Worm (Caenorhabditis elegans) whole organism, young adult: ENCODE data around the gene R05G6.10.

Source experiments
- B0035.1 ChIP-seq: sonication (generic microtip); optimal IDR thresholded peaks from 2 replicates; lab custom pipeline; 2016; ENCODE audit warnings: missing genetic modification characterization, mild to moderate bottlenecking, missing compliant biosample characterization, missing genotype, missing genetic modification reagents
- D2030.7 ChIP-seq: fragments of 200-800 bp; sonication (Bioruptor generic); IDR thresholded peaks from 2 replicates; pipeline ENCODE4 v1.3.6; 2022; ENCODE audit warnings: missing genetic modification reagents, missing genetic modification characterization, missing compliant biosample characterization
- F22D6.2 ChIP-seq: sonication (generic microtip); optimal IDR thresholded peaks from 2 replicates; lab custom pipeline; 2016; ENCODE audit warnings: mild to moderate bottlenecking, missing genetic modification characterization, missing compliant biosample characterization
- F33H1.4 ChIP-seq: fragments of 200-800 bp; sonication (Bioruptor generic); IDR thresholded peaks from 2 replicates; pipeline ENCODE4 v1.3.6; 2022; ENCODE audit warnings: missing genetic modification reagents, missing genetic modification characterization, missing compliant biosample characterization
- F37B4.10 ChIP-seq: fragments of 200-800 bp; sonication (Bioruptor generic); IDR thresholded peaks from 2 replicates; pipeline ENCODE4 v1.3.6; 2022; ENCODE audit warnings: missing genetic modification characterization, missing compliant biosample characterization
- K11D2.4 ChIP-seq: fragments of 200-800 bp; sonication (Bioruptor generic); IDR thresholded peaks from 2 replicates; pipeline ENCODE4 v1.3.6; 2022; ENCODE audit warnings: missing genetic modification reagents, missing genetic modification characterization, missing compliant biosample characterization
- Y53G8AR.9 ChIP-seq: fragments of 200-800 bp; sonication (Bioruptor generic); conservative IDR thresholded peaks from 2 replicates; pipeline ENCODE4 v1.3.6; 2022; ENCODE audit warnings: missing genetic modification reagents, missing genetic modification characterization, missing compliant biosample characterization
- ama-1 ChIP-seq, 3 experiments: fragments of 150-350 bp in 1 of 3; sonication (generic microtip) in 2 of 3; optimal IDR thresholded peaks; 2 replicates each; lab custom pipeline; 2014 to 2018; ENCODE audit warnings: missing biosample characterization in 2 of 3, missing genetic modification characterization in 2 of 3, missing genetic modification reagents in 2 of 3
- aptf-2 ChIP-seq: fragments of 200-800 bp; sonication (Bioruptor generic); conservative IDR thresholded peaks from 2 replicates; pipeline ENCODE4 v1.3.6; 2022; ENCODE audit warnings: missing genetic modification reagents, missing genetic modification characterization, missing compliant biosample characterization
- attf-3 ChIP-seq: fragments of 200-800 bp; sonication (Bioruptor generic); conservative IDR thresholded peaks from 2 replicates; pipeline ENCODE4 v1.3.6; 2022; ENCODE audit warnings: missing genetic modification reagents, missing genetic modification characterization, missing compliant biosample characterization
- attf-5 ChIP-seq: fragments of 200-800 bp; sonication (Bioruptor generic); optimal IDR thresholded peaks from 2 replicates; lab custom pipeline; 2018; ENCODE audit warnings: mild to moderate bottlenecking, missing genetic modification characterization, missing compliant biosample characterization
- bed-1 ChIP-seq: fragments of 200-800 bp; sonication (Bioruptor generic); IDR thresholded peaks from 2 replicates; pipeline ENCODE4 v1.3.6; 2022; ENCODE audit warnings: missing genetic modification reagents, missing genetic modification characterization, missing compliant biosample characterization
- ccch-3 ChIP-seq: fragments of 200-800 bp; sonication (Bioruptor generic); optimal IDR thresholded peaks from 2 replicates; lab custom pipeline; 2018; ENCODE audit warnings: mild to moderate bottlenecking, missing genetic modification characterization, missing compliant biosample characterization
- cebp-1 ChIP-seq, 2 experiments: fragments of 200-800 bp in 1 of 2; sonication (Bioruptor generic) in 1 of 2; sonication (generic microtip) in 1 of 2; IDR thresholded peaks in 1 of 2; optimal IDR thresholded peaks in 1 of 2; 2 replicates each; pipeline versions ENCODE4 v1.3.6 to Lab custom; 2017 to 2022; ENCODE audit warnings: missing compliant biosample characterization in 2 of 2, missing genetic modification characterization in 2 of 2, mild to moderate bottlenecking in 1 of 2, missing genetic modification reagents in 1 of 2, moderate library complexity in 1 of 2
- chd-7 ChIP-seq: sonication (generic microtip); optimal IDR thresholded peaks from 2 replicates; lab custom pipeline; 2016; ENCODE audit warnings: mild to moderate bottlenecking, missing genetic modification characterization, moderate library complexity, missing compliant biosample characterization
- die-1 ChIP-seq: sonication (generic microtip); optimal IDR thresholded peaks from 2 replicates; lab custom pipeline; 2016; ENCODE audit warnings: missing genotype, mild to moderate bottlenecking, missing genetic modification characterization, missing compliant biosample characterization
- dox-1 ChIP-seq: fragments of 200-800 bp; sonication (Bioruptor generic); IDR thresholded peaks from 2 replicates; pipeline ENCODE4 v1.3.6; 2022; ENCODE audit warnings: missing genetic modification reagents, missing genetic modification characterization, missing compliant biosample characterization
- egl-44 ChIP-seq: fragments of 200-800 bp; sonication (Bioruptor generic); IDR thresholded peaks from 2 replicates; pipeline ENCODE4 v1.3.6; 2022; ENCODE audit warnings: missing genetic modification reagents, missing genetic modification characterization, missing compliant biosample characterization
- ekl-4 ChIP-seq: fragments of 200-800 bp; sonication (Bioruptor generic); IDR thresholded peaks from 2 replicates; pipeline ENCODE4 v1.3.6; 2022; ENCODE audit warnings: missing genetic modification reagents, missing genetic modification characterization, missing compliant biosample characterization
- hlh-12 ChIP-seq: sonication (generic microtip); optimal IDR thresholded peaks from 2 replicates; lab custom pipeline; 2016; ENCODE audit warnings: missing genetic modification characterization, missing compliant biosample characterization
- hmg-1.2 ChIP-seq: fragments of 200-800 bp; sonication (Bioruptor generic); IDR thresholded peaks from 2 replicates; pipeline ENCODE4 v1.3.6; 2022; ENCODE audit warnings: missing genetic modification reagents, missing genetic modification characterization, missing compliant biosample characterization
- hrde-1 ChIP-seq: sonication (generic microtip); optimal IDR thresholded peaks from 2 replicates; lab custom pipeline; 2016; ENCODE audit warnings: missing genetic modification characterization, mild to moderate bottlenecking, missing compliant biosample characterization, moderate library complexity, missing genotype, missing genetic modification reagents, borderline replicate concordance
- hsf-1 ChIP-seq: fragments of 200-800 bp; sonication (Bioruptor generic); IDR thresholded peaks from 2 replicates; pipeline ENCODE4 v1.3.6; 2022; ENCODE audit warnings: missing genetic modification reagents, missing genetic modification characterization, missing compliant biosample characterization
- let-526 ChIP-seq: fragments of 200-800 bp; sonication (Bioruptor generic); IDR thresholded peaks from 2 replicates; pipeline ENCODE4 v1.3.6; 2022; ENCODE audit warnings: missing genetic modification reagents, missing genetic modification characterization, missing compliant biosample characterization
- let-607 ChIP-seq, 2 experiments: fragments of 200-800 bp in 1 of 2; sonication (Bioruptor generic) in 1 of 2; sonication (generic microtip) in 1 of 2; optimal IDR thresholded peaks; 2 replicates each; lab custom pipeline; 2016 to 2018; ENCODE audit warnings: mild to moderate bottlenecking in 2 of 2, missing compliant biosample characterization in 2 of 2, missing genetic modification characterization in 2 of 2, moderate library complexity in 2 of 2, missing genotype in 1 of 2
- lin-40 ChIP-seq: sonication (generic microtip); optimal IDR thresholded peaks from 2 replicates; lab custom pipeline; 2016; ENCODE audit warnings: missing genetic modification characterization, mild to moderate bottlenecking, missing compliant biosample characterization, missing genotype, missing genetic modification reagents
- madf-6 ChIP-seq: fragments of 200-800 bp; sonication (Bioruptor generic); IDR thresholded peaks from 2 replicates; pipeline ENCODE4 v1.3.6; 2022; ENCODE audit warnings: missing genetic modification reagents, missing genetic modification characterization, missing compliant biosample characterization
- nfya-1 ChIP-seq: sonication (generic microtip); optimal IDR thresholded peaks from 2 replicates; lab custom pipeline; 2017; ENCODE audit warnings: antibody characterized with exemption, missing compliant biosample characterization, missing genetic modification characterization, borderline replicate concordance; ENCODE audit not compliant: insufficient read depth
- nfyb-1 ChIP-seq: fragments of 200-800 bp; sonication (Bioruptor generic); IDR thresholded peaks from 2 replicates; pipeline ENCODE4 v1.3.6; 2022; ENCODE audit warnings: missing genetic modification reagents, missing genetic modification characterization, missing compliant biosample characterization
- nhr-27 ChIP-seq: fragments of 200-800 bp; sonication (Bioruptor generic); optimal IDR thresholded peaks from 2 replicates; lab custom pipeline; 2018; ENCODE audit warnings: mild to moderate bottlenecking, missing genetic modification characterization, moderate library complexity, missing compliant biosample characterization
- nhr-80 ChIP-seq: sonication (generic microtip); optimal IDR thresholded peaks from 2 replicates; lab custom pipeline; 2016; ENCODE audit warnings: missing genetic modification characterization, missing compliant biosample characterization
- pbrm-1 ChIP-seq: fragments of 200-800 bp; sonication (Bioruptor generic); IDR thresholded peaks from 2 replicates; pipeline ENCODE4 v1.3.6; 2022; ENCODE audit warnings: missing genetic modification reagents, missing genetic modification characterization, missing compliant biosample characterization
- pha-4 ChIP-seq: fragments of 150-350 bp; sonication (generic microtip); optimal IDR thresholded peaks from 2 replicates; lab custom pipeline; 2014; ENCODE audit warnings: missing biosample characterization, missing genetic modification reagents, missing genetic modification characterization
- sea-2 ChIP-seq: fragments of 200-800 bp; sonication (Bioruptor generic); IDR thresholded peaks from 2 replicates; pipeline ENCODE4 v1.3.6; 2022; ENCODE audit warnings: missing genetic modification characterization, missing compliant biosample characterization
- snpc-1.3 ChIP-seq: sonication (generic microtip); optimal IDR thresholded peaks from 2 replicates; lab custom pipeline; 2017; ENCODE audit warnings: missing genetic modification characterization, mild to moderate bottlenecking, missing compliant biosample characterization, antibody characterized with exemption, moderate library complexity, missing genotype, missing genetic modification reagents; ENCODE audit not compliant: insufficient read depth
- snpc-4 ChIP-seq, 5 experiments: fragments of 150-350 bp in 1 of 5; sonication (generic microtip) in 4 of 5; optimal IDR thresholded peaks; 2 replicates each; lab custom pipeline; 2014 to 2018; ENCODE audit warnings: missing genetic modification characterization in 5 of 5, missing biosample characterization in 3 of 5, antibody characterized with exemption in 2 of 5, mild to moderate bottlenecking in 2 of 5, missing compliant biosample characterization in 2 of 5, missing genotype in 2 of 5, moderate library complexity in 2 of 5, missing genetic modification reagents in 1 of 5
- somi-1 ChIP-seq: fragments of 200-800 bp; sonication (Bioruptor generic); optimal IDR thresholded peaks from 2 replicates; lab custom pipeline; 2018; ENCODE audit warnings: mild to moderate bottlenecking, missing genetic modification characterization, missing compliant biosample characterization
- sptf-2 ChIP-seq: fragments of 200-800 bp; sonication (Bioruptor generic); optimal IDR thresholded peaks from 2 replicates; lab custom pipeline; 2018; ENCODE audit warnings: mild to moderate bottlenecking, missing genetic modification characterization, missing compliant biosample characterization
- tbp1 ChIP-seq: fragments of 200-800 bp; sonication (Bioruptor generic); optimal IDR thresholded peaks from 2 replicates; lab custom pipeline; 2018; ENCODE audit warnings: mild to moderate bottlenecking, missing genetic modification characterization, missing compliant biosample characterization
- tlf-1 ChIP-seq: fragments of 200-800 bp; sonication (Bioruptor generic); optimal IDR thresholded peaks from 2 replicates; lab custom pipeline; 2018; ENCODE audit warnings: mild to moderate bottlenecking, missing genetic modification characterization, missing compliant biosample characterization
- unc-130 ChIP-seq: sonication (generic microtip); optimal IDR thresholded peaks from 2 replicates; lab custom pipeline; 2016; ENCODE audit warnings: missing genetic modification reagents, missing genetic modification characterization, missing compliant biosample characterization
- unc-62 ChIP-seq: fragments of 150-350 bp; optimal IDR thresholded peaks from 2 replicates; lab custom pipeline; 2014; ENCODE audit warnings: missing biosample characterization, missing genetic modification reagents, missing genetic modification characterization
- xnd-1 ChIP-seq: sonication (generic microtip); optimal IDR thresholded peaks from 2 replicates; lab custom pipeline; 2016; ENCODE audit warnings: missing genotype, missing genetic modification reagents, missing genetic modification characterization, missing compliant biosample characterization

R05G6.10 gene

ce11 chrIV:7552958-7553553 is 10.7 kb upstream of the R05G6.10 start, which contains the start of gene dif-1:
dif-1 (minus strand) TSS chrIV:7553008.
- TF ChIP-seq attf-3 (GFP tag; lab: Robert Waterston, UW) (no peak), Y53G8AR.9 (0 out of 2 replicates have a peak, but pooled peaks have one; percentile 51), hmg-1.2 (peak; percentile 91), die-1 (tag; lab: Kevin White, UChicago) (no peak), somi-1 (GFP tag; lab: Kevin White, UChicago) (peak; percentile 14), aptf-2 (GFP tag; lab: Robert Waterston, UW) (0 out of 2 replicates have a peak, but pooled peaks have one; percentile 63), madf-6 (GFP tag; lab: Robert Waterston, UW) (0 out of 2 replicates have a peak, but pooled peaks have one; percentile 7), hlh-12 (tag; lab: Kevin White, UChicago) (no peak), pbrm-1 (0 out of 2 replicates have a peak, but pooled peaks have one; percentile 13), attf-5 (GFP tag; lab: Kevin White, UChicago) (peak; percentile 23), F22D6.2 (no peak), tbp1 (GFP tag; lab: Kevin White, UChicago) (peak; percentile 19), cebp-1 (GFP tag; IDR thresholded peaks at IDR 0.05; lab: Robert Waterston, UW) (no peak), cebp-1 (tag; optimal IDR thresholded peaks at IDR 0.05; lab: Kevin White, UChicago) (peak; percentile 53), ekl-4 (GFP tag; lab: Robert Waterston, UW) (0 out of 2 replicates have a peak, but pooled peaks have one; percentile 27), ccch-3 (no peak), nhr-80 (tag; lab: Kevin White, UChicago) (peak; percentile 64), tlf-1 (GFP tag; lab: Kevin White, UChicago) (no peak), lin-40 (tag; lab: Kevin White, UChicago) (peak; percentile 34), dox-1 (GFP tag; lab: Robert Waterston, UW) (no peak), hrde-1 (no peak), let-607 (tag; optimal IDR thresholded peaks at IDR 0.05; lab: Kevin White, UChicago) (peak in 1 of 2 experiments; percentile 47), snpc-4 (GFP tag; optimal IDR thresholded peaks at IDR 0.05; lab: Kevin White, UChicago) (no peak), snpc-4 (tag; optimal IDR thresholded peaks at IDR 0.05; lab: Kevin White, UChicago) (peak in 1 of 4 experiments; percentile 43)

ce11 chrIV:7552100-7552499 is 9.8 kb upstream of the R05G6.10 start:
- TF ChIP-seq pha-4 (tag; lab: Kevin White, UChicago) (no peak), sea-2 (GFP tag; lab: Robert Waterston, UW) (no peak), chd-7 (tag; lab: Kevin White, UChicago) (no peak), hmg-1.2 (no peak), B0035.1 (tag; lab: Kevin White, UChicago) (no peak), bed-1 (GFP tag; lab: Robert Waterston, UW) (no peak), hlh-12 (tag; lab: Kevin White, UChicago) (no peak), nhr-27 (tag; lab: Kevin White, UChicago) (no peak), D2030.7 (no peak), hsf-1 (GFP tag; lab: Robert Waterston, UW) (no peak), tlf-1 (GFP tag; lab: Kevin White, UChicago) (no peak), nfya-1 (tag; lab: Kevin White, UChicago) (no peak), xnd-1 (tag; lab: Kevin White, UChicago) (no peak)
- TF ChIP-seq, all 124 proteins: peak for 0

ce11 chrIV:7551254-7551653 is 8.9 kb upstream of the R05G6.10 start:
- TF ChIP-seq tbp1 (GFP tag; lab: Kevin White, UChicago) (no peak), K11D2.4 (GFP tag; lab: Robert Waterston, UW) (no peak), nfyb-1 (GFP tag; lab: Robert Waterston, UW) (0 out of 2 replicates have a peak, but pooled peaks have one; percentile 14), egl-44 (GFP tag; lab: Robert Waterston, UW) (no peak), F37B4.10 (GFP tag; lab: Robert Waterston, UW) (no peak), hrde-1 (peak; percentile 69), snpc-1.3 (tag; lab: Kevin White, UChicago) (peak; percentile 3), F33H1.4 (GFP tag; lab: Robert Waterston, UW) (no peak), ama-1 (optimal IDR thresholded peaks at IDR 0.05; lab: Kevin White, UChicago) (no peak), ama-1 (GFP tag; optimal IDR thresholded peaks at IDR 0.05; lab: Kevin White, UChicago) (no peak), sptf-2 (no peak), unc-130 (GFP tag; lab: Kevin White, UChicago) (no peak), let-526 (GFP tag; lab: Robert Waterston, UW) (no peak), unc-62 (GFP tag; lab: Kevin White, UChicago) (no peak)
